Worm (Caenorhabditis elegans) whole organism, L4/young adult: Measurements from ENCODE around the gene ZK6.6.

Experiments used
- W03F9.2 ChIP-seq: fragments of 150-350 bp; optimal IDR thresholded peaks from 2 replicates; lab custom pipeline; 2014; ENCODE audit warnings: missing biosample characterization, missing genetic modification characterization
- dao-5 ChIP-seq: sonication (generic microtip); optimal IDR thresholded peaks from 2 replicates; lab custom pipeline; 2016; ENCODE audit warnings: missing genotype, missing genetic modification characterization, moderate library complexity, missing compliant biosample characterization
- him-1 ChIP-seq: sonication (generic microtip); optimal IDR thresholded peaks from 2 replicates; lab custom pipeline; 2016; ENCODE audit warnings: missing genotype, missing genetic modification reagents, missing genetic modification characterization, missing compliant biosample characterization

Gene ZK6.6

ce11 chrV:388397-388796, at the start of gene ZK6.6:
Gene ZK6.6, plus strand, starts transcription at chrV:388697.
- TF ChIP-seq dao-5 (tag; lab: Kevin White, UChicago) (no peak), him-1 (tag; lab: Kevin White, UChicago) (no peak), W03F9.2 (tag; lab: Kevin White, UChicago) (no peak)

- TF ChIP-seq dao-5 (tag; lab: Kevin White, UChicago), result no peak
- no peak for TF ChIP-seq him-1 (tag; lab: Kevin White, UChicago)
- no peak for TF ChIP-seq W03F9.2 (tag; lab: Kevin White, UChicago)
Measured at ce11 chrV:342346-342745, 46.2 kb upstream of the ZK6.6 start.

- TF ChIP-seq W03F9.2 (tag; lab: Kevin White, UChicago) (no peak), dao-5 (tag; lab: Kevin White, UChicago) (no peak), him-1 (tag; lab: Kevin White, UChicago) (no peak)
Measured at ce11 chrV:343128-343527, 45.4 kb upstream of the ZK6.6 start, which contains the start of gene wago-10. Gene wago-10, plus strand, starts transcription at chrV:343428.

- TF ChIP-seq him-1 (tag; lab: Kevin White, UChicago), result no peak
- TF ChIP-seq dao-5 (tag; lab: Kevin White, UChicago), result no peak
- no peak for TF ChIP-seq W03F9.2 (tag; lab: Kevin White, UChicago)
Measured at ce11 chrV:343546-343945, 45.0 kb upstream of the ZK6.6 start.

- TF ChIP-seq dao-5 (tag; lab: Kevin White, UChicago), result no peak
- TF ChIP-seq W03F9.2 (tag; lab: Kevin White, UChicago), result no peak
- no peak for TF ChIP-seq him-1 (tag; lab: Kevin White, UChicago)
Measured at ce11 chrV:346005-346404, 42.5 kb upstream of the ZK6.6 start.

ce11 chrV:347561-348345, 40.7 kb upstream of the ZK6.6 start:
- TF ChIP-seq dao-5 (tag; lab: Kevin White, UChicago), result no peak
- no peak for TF ChIP-seq him-1 (tag; lab: Kevin White, UChicago)
- no peak for TF ChIP-seq W03F9.2 (tag; lab: Kevin White, UChicago)

ce11 chrV:349054-349453, 39.4 kb upstream of the ZK6.6 start, which contains the start of gene atg-9:
Gene atg-9, plus strand, starts transcription at chrV:349385.
- TF ChIP-seq him-1 (tag; lab: Kevin White, UChicago), result no peak
- peak; percentile 63 for TF ChIP-seq W03F9.2 (tag; lab: Kevin White, UChicago)

ce11 chrV:350822-351221, 37.7 kb upstream of the ZK6.6 start:
- TF ChIP-seq W03F9.2 (tag; lab: Kevin White, UChicago) (no peak), him-1 (tag; lab: Kevin White, UChicago) (no peak)

ce11 chrV:351787-352186, 36.7 kb upstream of the ZK6.6 start:
- TF ChIP-seq him-1 (tag; lab: Kevin White, UChicago) (no peak), dao-5 (tag; lab: Kevin White, UChicago) (no peak)

- TF ChIP-seq W03F9.2 (tag; lab: Kevin White, UChicago), result no peak
- TF ChIP-seq him-1 (tag; lab: Kevin White, UChicago), result no peak
- no peak for TF ChIP-seq dao-5 (tag; lab: Kevin White, UChicago)
Measured at ce11 chrV:356959-357702, 31.4 kb upstream of the ZK6.6 start.

- TF ChIP-seq dao-5 (tag; lab: Kevin White, UChicago), result no peak
- no peak for TF ChIP-seq him-1 (tag; lab: Kevin White, UChicago)
- TF ChIP-seq W03F9.2 (tag; lab: Kevin White, UChicago), result no peak
Measured at ce11 chrV:358473-358872, 30.0 kb upstream of the ZK6.6 start.

- no peak for TF ChIP-seq dao-5 (tag; lab: Kevin White, UChicago)
- no peak for TF ChIP-seq W03F9.2 (tag; lab: Kevin White, UChicago)
- TF ChIP-seq him-1 (tag; lab: Kevin White, UChicago), result no peak
Measured at ce11 chrV:359466-359865, 29.0 kb upstream of the ZK6.6 start, which contains the start of gene T22H9.1. Gene T22H9.1, plus strand, starts transcription at chrV:359766.

- TF ChIP-seq him-1 (tag; lab: Kevin White, UChicago) (no peak), W03F9.2 (tag; lab: Kevin White, UChicago) (no peak), dao-5 (tag; lab: Kevin White, UChicago) (no peak)
Measured at ce11 chrV:360068-360467, 28.4 kb upstream of the ZK6.6 start.
